Fruit fly (Drosophila melanogaster) whole organism, wandering third instar larva: ENCODE data around the gene Pdha.
A peak's percentile ranks its signal among the peaks of the same experiment; 100 is the strongest.

Experiments
- Abd-B ChIP-seq: fragments of >200 bp; optimal IDR thresholded peaks from 2 replicates; lab custom pipeline; 2017; ENCODE audit warnings: missing biosample characterization, missing genetic modification characterization
- CG32264 ChIP-seq: fragments of 200-800 bp; sonication (Bioruptor generic); optimal IDR thresholded peaks from 2 replicates; lab custom pipeline; 2016; ENCODE audit warnings: missing biosample characterization, missing genetic modification characterization
- CG9705 ChIP-seq: fragments of 200-800 bp; sonication (Bioruptor generic); optimal IDR thresholded peaks from 2 replicates; lab custom pipeline; 2018; ENCODE audit warnings: missing biosample characterization, mild to moderate bottlenecking, missing genetic modification characterization
- CrebA ChIP-seq: fragments of 200-800 bp; sonication (Bioruptor generic); optimal IDR thresholded peaks from 2 replicates; lab custom pipeline; 2016; ENCODE audit warnings: missing biosample characterization, mild to moderate bottlenecking, missing genetic modification characterization, borderline replicate concordance
- Dfd ChIP-seq: fragments of >200 bp; optimal IDR thresholded peaks from 2 replicates; lab custom pipeline; 2017; ENCODE audit warnings: missing biosample characterization, missing genetic modification characterization
- Dif ChIP-seq: fragments of 200-275, 200-300 bp; sonication (Bioruptor generic); optimal IDR thresholded peaks from 2 replicates; lab custom pipeline; 2018; ENCODE audit warnings: missing biosample characterization, missing genetic modification characterization; ENCODE audit not compliant: partially characterized antibody
- GATAd ChIP-seq: sonication (Bioruptor generic); optimal IDR thresholded peaks from 2 replicates; lab custom pipeline; 2016; ENCODE audit warnings: missing biosample characterization, missing genetic modification characterization
- HLH106 ChIP-seq: fragments of 200-800 bp; optimal IDR thresholded peaks from 3 replicates; lab custom pipeline; 2019; ENCODE audit warnings: missing biosample characterization, mild to moderate bottlenecking, missing genetic modification characterization, moderate library complexity
- Hnf4 ChIP-seq: fragments of 200-800 bp; sonication (Bioruptor generic); optimal IDR thresholded peaks from 2 replicates; lab custom pipeline; 2016; ENCODE audit warnings: missing biosample characterization, mild to moderate bottlenecking, missing genetic modification characterization
- Hr78 ChIP-seq: fragments of >200 bp; optimal IDR thresholded peaks from 2 replicates; lab custom pipeline; 2017; ENCODE audit warnings: missing biosample characterization, missing genetic modification characterization
- Hr83 ChIP-seq: fragments of 200-300 bp; sonication (Bioruptor generic); optimal IDR thresholded peaks from 2 replicates; lab custom pipeline; 2016; ENCODE audit warnings: missing biosample characterization, mild to moderate bottlenecking, missing genetic modification characterization, moderate library complexity; ENCODE audit not compliant: poor library complexity, severe bottlenecking
- Jra ChIP-seq: sonication (Bioruptor generic); optimal IDR thresholded peaks from 2 replicates; lab custom pipeline; 2016; ENCODE audit warnings: missing biosample characterization, missing genetic modification characterization
- Mio ChIP-seq: sonication (Bioruptor generic); optimal IDR thresholded peaks from 2 replicates; lab custom pipeline; 2016; ENCODE audit warnings: missing biosample characterization, missing genetic modification characterization
- Myc ChIP-seq: fragments of >200 bp; optimal IDR thresholded peaks from 2 replicates; lab custom pipeline; 2017
- N ChIP-seq: fragments of >200 bp; optimal IDR thresholded peaks from 2 replicates; lab custom pipeline; 2018; ENCODE audit warnings: missing biosample characterization, missing external identifiers, missing genetic modification characterization
- OdsH ChIP-seq: fragments of 200-800 bp; sonication (Bioruptor generic); optimal IDR thresholded peaks from 2 replicates; lab custom pipeline; 2016; ENCODE audit warnings: missing biosample characterization, mild to moderate bottlenecking, missing genetic modification characterization
- Rel ChIP-seq, 2 experiments: fragments of 200-800 bp; sonication (Bioruptor generic) in 1 of 2; optimal IDR thresholded peaks; 2 replicates in 1 of 2; 3 replicates in 1 of 2; lab custom pipeline; 2016 to 2019; ENCODE audit warnings: mild to moderate bottlenecking in 2 of 2, missing biosample characterization in 2 of 2, missing genetic modification characterization in 2 of 2, moderate library complexity in 1 of 2
- Sp1 ChIP-seq: fragments of 200-800 bp; sonication (Bioruptor generic); optimal IDR thresholded peaks from 3 replicates; lab custom pipeline; 2019; ENCODE audit warnings: missing biosample characterization, mild to moderate bottlenecking, missing genetic modification characterization, moderate library complexity
- Vsx2 ChIP-seq: fragments of 200-300, 225-300 bp; sonication (Bioruptor generic); optimal IDR thresholded peaks from 2 replicates; lab custom pipeline; 2018; ENCODE audit warnings: missing biosample characterization, missing genetic modification characterization; ENCODE audit not compliant: partially characterized antibody
- br ChIP-seq: fragments of 200-800 bp; sonication (Bioruptor generic); optimal IDR thresholded peaks from 2 replicates; lab custom pipeline; 2016; ENCODE audit warnings: missing biosample characterization, missing genetic modification characterization
- dl ChIP-seq, 2 experiments: fragments of 175-275, 200-275 bp in 1 of 2; fragments of 200-275 bp in 1 of 2; sonication (Bioruptor generic); optimal IDR thresholded peaks; lab custom pipeline; 2018; ENCODE audit warnings: mild to moderate bottlenecking in 2 of 2, missing biosample characterization in 2 of 2, missing genetic modification characterization in 2 of 2, moderate library complexity in 2 of 2; ENCODE audit not compliant: partially characterized antibody in 2 of 2, insufficient read depth in 1 of 2
- dmrt93B ChIP-seq: fragments of 200-800 bp; sonication (Bioruptor generic); optimal IDR thresholded peaks from 2 replicates; lab custom pipeline; 2018; ENCODE audit warnings: missing biosample characterization, mild to moderate bottlenecking, missing genetic modification characterization
- dsf ChIP-seq: sonication (Bioruptor generic); optimal IDR thresholded peaks from 2 replicates; lab custom pipeline; 2016; ENCODE audit warnings: missing biosample characterization, missing genetic modification characterization, borderline replicate concordance
- ey ChIP-seq: fragments of 200-800 bp; sonication (Bioruptor generic); optimal IDR thresholded peaks from 2 replicates; lab custom pipeline; 2016; ENCODE audit warnings: missing biosample characterization, missing genetic modification characterization
- fru ChIP-seq: fragments of 200-800 bp; sonication (Bioruptor generic); optimal IDR thresholded peaks from 3 replicates; lab custom pipeline; 2016; ENCODE audit warnings: missing biosample characterization, mild to moderate bottlenecking, missing genetic modification characterization
- h ChIP-seq: fragments of 200-800 bp; sonication (Bioruptor generic); optimal IDR thresholded peaks from 3 replicates; lab custom pipeline; 2016; ENCODE audit warnings: missing biosample characterization, mild to moderate bottlenecking, missing genetic modification characterization
- jim ChIP-seq: fragments of 175-275, 200-325 bp; sonication (Bioruptor generic); optimal IDR thresholded peaks from 2 replicates; lab custom pipeline; 2016; ENCODE audit warnings: missing biosample characterization, mild to moderate bottlenecking, missing genetic modification characterization
- lola ChIP-seq: fragments of >200 bp; optimal IDR thresholded peaks from 2 replicates; lab custom pipeline; 2017; ENCODE audit warnings: missing biosample characterization, missing genetic modification characterization
- pan ChIP-seq: fragments of >200 bp; optimal IDR thresholded peaks from 2 replicates; lab custom pipeline; 2017
- psq ChIP-seq: fragments of 200-800 bp; sonication (Bioruptor generic); optimal IDR thresholded peaks from 3 replicates; lab custom pipeline; 2017; ENCODE audit warnings: missing biosample characterization, mild to moderate bottlenecking, missing genetic modification characterization, moderate library complexity
- rgr ChIP-seq: fragments of 200-800 bp; sonication (Bioruptor generic); optimal IDR thresholded peaks from 3 replicates; lab custom pipeline; 2016; ENCODE audit warnings: missing biosample characterization, mild to moderate bottlenecking, missing genetic modification characterization
- sage ChIP-seq: fragments of 200-800 bp; sonication (Bioruptor generic); optimal IDR thresholded peaks from 2 replicates; lab custom pipeline; 2016; ENCODE audit warnings: missing biosample characterization, mild to moderate bottlenecking, missing genetic modification characterization
- sv ChIP-seq: fragments of 200-800 bp; sonication (Bioruptor generic); optimal IDR thresholded peaks from 3 replicates; lab custom pipeline; 2016; ENCODE audit warnings: missing biosample characterization, missing genetic modification characterization
- tai ChIP-seq: sonication (Bioruptor generic); optimal IDR thresholded peaks from 2 replicates; lab custom pipeline; 2016; ENCODE audit warnings: missing biosample characterization, missing genetic modification characterization
- usp ChIP-seq: fragments of >200 bp; optimal IDR thresholded peaks from 2 replicates; lab custom pipeline; 2017; ENCODE audit warnings: missing biosample characterization, missing genetic modification characterization
- woc ChIP-seq: sonication (Bioruptor generic); optimal IDR thresholded peaks from 2 replicates; lab custom pipeline; 2016; ENCODE audit warnings: missing biosample characterization, mild to moderate bottlenecking, missing genetic modification characterization

The Pdha gene

dm6 chrX:4702118-4702517 lies at the start of gene Pdha:
TSS of gene Pdha (plus strand) at chrX:4702284.
- TF ChIP-seq Mio (GFP tag; lab: Kevin White, UChicago) (no peak), Vsx2 (peak; percentile 66)

DNA sequence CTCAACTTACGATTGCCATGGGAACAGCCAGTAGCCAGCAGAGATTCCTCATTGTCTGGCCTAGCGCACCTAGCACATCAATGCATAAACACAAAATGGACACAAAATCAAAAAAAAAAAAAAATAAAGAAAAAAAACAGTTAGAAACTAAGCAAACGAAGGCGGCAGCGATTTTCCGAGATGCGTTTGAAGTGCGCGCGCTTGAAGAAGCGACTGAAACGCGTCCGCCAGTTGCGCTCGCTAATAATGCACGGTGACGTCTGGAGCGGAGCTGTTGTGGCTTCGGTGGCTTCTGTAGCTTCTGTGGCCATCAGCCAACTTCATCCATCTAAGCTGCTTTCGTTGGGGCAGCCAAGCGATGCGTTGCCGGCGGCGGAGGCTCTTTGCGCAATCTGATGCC lies 47.7 kb upstream of the Pdha start, which contains the start of gene CG15473:
TSS of gene CG15473 (minus strand) at position 101 of the 400 bp plus-strand sequence.
- TF ChIP-seq Myc (no peak), Dif (GFP tag; lab: Kevin White, UChicago) (no peak)

DNA sequence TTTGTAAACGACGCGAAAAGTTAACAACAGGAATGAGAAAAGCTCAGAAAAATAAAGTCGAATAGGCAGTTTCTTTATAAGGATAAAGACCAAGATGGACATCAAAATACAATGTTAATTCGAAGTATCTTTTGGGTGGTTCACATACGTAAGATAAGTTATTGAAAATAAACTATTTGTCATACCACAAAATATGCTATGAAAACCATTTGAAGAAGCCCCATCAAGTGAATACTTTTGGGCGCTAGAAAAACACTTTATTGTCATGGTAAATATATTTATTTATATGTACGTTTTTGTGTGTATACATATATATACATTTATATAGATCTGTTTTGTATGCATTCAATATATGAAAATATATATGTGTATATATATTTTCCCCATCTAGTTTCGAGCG lies 44.2 kb upstream of the Pdha start:
- TF ChIP-seq jim (GFP tag; lab: Kevin White, UChicago) (no peak), Sp1 (GFP tag; lab: Kevin White, UChicago) (no peak), Myc (peak; percentile 76), N (peak; percentile 39), dsf (no peak), CG32264 (GFP tag; lab: Kevin White, UChicago) (no peak)

- TF ChIP-seq Rel (GFP tag; optimal IDR thresholded peaks at IDR 0.05; lab: Kevin White, UChicago) (no peak), Rel (tag; optimal IDR thresholded peaks at IDR 0.05; lab: Kevin White, UChicago) (no peak), psq (GFP tag; lab: Kevin White, UChicago) (peak; percentile 47)
Measured at dm6 chrX:4660642-4661252, 41.3 kb upstream of the Pdha start.

dm6 chrX:4664107-4664506 lies 38.0 kb upstream of the Pdha start:
- TF ChIP-seq dsf (no peak), br (GFP tag; lab: Kevin White, UChicago) (no peak), Abd-B (GFP tag; lab: Kevin White, UChicago) (no peak), h (no peak), CG32264 (GFP tag; lab: Kevin White, UChicago) (no peak)
- TF ChIP-seq, all 38 proteins: peak for 0

DNA sequence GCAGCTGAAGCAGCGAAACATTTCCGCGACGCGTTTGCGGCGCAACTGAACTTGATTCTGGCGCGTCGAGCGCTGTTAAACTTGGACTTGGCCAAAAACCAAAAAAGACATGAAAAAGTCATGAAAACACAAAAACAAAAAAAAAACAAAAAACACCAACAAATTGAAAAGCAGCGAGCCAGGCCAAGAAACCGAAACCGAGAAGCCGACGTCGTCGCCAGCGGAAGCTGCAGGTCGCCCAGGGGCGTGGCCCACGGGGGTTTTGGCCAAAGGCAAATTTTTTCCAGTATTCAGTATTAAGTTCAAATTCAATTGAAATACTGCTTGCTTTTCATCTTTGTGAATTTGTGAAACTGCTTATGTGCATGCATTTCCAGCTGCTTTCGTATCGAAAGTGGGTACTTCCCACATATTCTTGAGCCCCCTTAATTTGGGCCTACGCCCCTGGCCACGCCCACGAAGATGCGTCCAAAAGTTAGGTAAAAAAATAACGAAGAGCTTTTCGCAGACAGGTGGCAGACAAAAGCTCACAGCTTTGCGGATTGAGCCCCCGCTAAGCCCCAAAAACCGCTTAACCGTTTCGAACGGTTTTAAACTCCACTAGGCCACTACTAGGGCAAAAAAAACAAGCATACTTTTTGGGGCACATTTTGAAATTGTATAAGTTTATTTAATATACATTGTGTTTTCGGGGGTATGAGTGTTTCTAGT lies 35.3 kb upstream of the Pdha start, which contains the start of gene CG3009:
TSS of gene CG3009 (minus strand) at position 51 of the 711 bp plus-strand sequence.
- TF ChIP-seq sv (GFP tag; lab: Kevin White, UChicago) = peak; percentile 96
- TF ChIP-seq h = peak; percentile 98
- TF ChIP-seq jim (GFP tag; lab: Kevin White, UChicago) = no peak
- TF ChIP-seq Dif (GFP tag; lab: Kevin White, UChicago) = peak; percentile 83
- peak; percentile 90 for TF ChIP-seq Jra (GFP tag; lab: Kevin White, UChicago)
- no peak for TF ChIP-seq usp (GFP tag; lab: Kevin White, UChicago)
- TF ChIP-seq sage (GFP tag; lab: Kevin White, UChicago) = peak; percentile 83
- peak; percentile 97 for TF ChIP-seq CG9705 (GFP tag; lab: Kevin White, UChicago)
- peak; percentile 85 for TF ChIP-seq Rel (GFP tag; optimal IDR thresholded peaks at IDR 0.05; lab: Kevin White, UChicago)
- peak; percentile 94 for TF ChIP-seq Rel (tag; optimal IDR thresholded peaks at IDR 0.05; lab: Kevin White, UChicago)
- TF ChIP-seq N = no peak
- no peak for TF ChIP-seq lola (GFP tag; lab: Kevin White, UChicago)
- TF ChIP-seq GATAd = peak; percentile 71
- peak; percentile 85 for TF ChIP-seq Mio (GFP tag; lab: Kevin White, UChicago)
- peak; percentile 69 for TF ChIP-seq dsf
- peak; percentile 87 for TF ChIP-seq tai (GFP tag; lab: Kevin White, UChicago)
- TF ChIP-seq ey (GFP tag; lab: Kevin White, UChicago) = peak; percentile 98
- TF ChIP-seq OdsH (GFP tag; lab: Kevin White, UChicago) = peak; percentile 97
- TF ChIP-seq Hnf4 = peak; percentile 97
- peak; percentile 82 for TF ChIP-seq CrebA (GFP tag; lab: Kevin White, UChicago)
- TF ChIP-seq CG32264 (GFP tag; lab: Kevin White, UChicago) = peak; percentile 92
- peak; percentile 98 for TF ChIP-seq HLH106 (tag; lab: Kevin White, UChicago)
- peak; percentile 99 for TF ChIP-seq fru (GFP tag; lab: Kevin White, UChicago)
- TF ChIP-seq Dfd (GFP tag; lab: Kevin White, UChicago) = no peak
- no peak for TF ChIP-seq pan
- TF ChIP-seq Hr83 (GFP tag; lab: Kevin White, UChicago) = peak; percentile 58
- TF ChIP-seq dmrt93B (GFP tag; lab: Kevin White, UChicago) = peak; percentile 98
- peak; percentile 71 for TF ChIP-seq Myc
- peak; percentile 82 for TF ChIP-seq Vsx2
- peak; percentile 97 for TF ChIP-seq woc (GFP tag; lab: Kevin White, UChicago)
- TF ChIP-seq Abd-B (GFP tag; lab: Kevin White, UChicago) = no peak
- TF ChIP-seq Hr78 (GFP tag; lab: Kevin White, UChicago) = no peak
- peak in 1 of 2 experiments; percentile 57 for TF ChIP-seq dl (GFP tag; optimal IDR thresholded peaks at IDR 0.05; lab: Kevin White, UChicago; ENCODE audit: insufficient read depth in 1 of 2, partially characterized antibody in 2 of 2)
- TF ChIP-seq rgr = peak; percentile 98
